Worm (Caenorhabditis elegans): ENCODE results near the gene drl-1.

Gene drl-1

DNA sequence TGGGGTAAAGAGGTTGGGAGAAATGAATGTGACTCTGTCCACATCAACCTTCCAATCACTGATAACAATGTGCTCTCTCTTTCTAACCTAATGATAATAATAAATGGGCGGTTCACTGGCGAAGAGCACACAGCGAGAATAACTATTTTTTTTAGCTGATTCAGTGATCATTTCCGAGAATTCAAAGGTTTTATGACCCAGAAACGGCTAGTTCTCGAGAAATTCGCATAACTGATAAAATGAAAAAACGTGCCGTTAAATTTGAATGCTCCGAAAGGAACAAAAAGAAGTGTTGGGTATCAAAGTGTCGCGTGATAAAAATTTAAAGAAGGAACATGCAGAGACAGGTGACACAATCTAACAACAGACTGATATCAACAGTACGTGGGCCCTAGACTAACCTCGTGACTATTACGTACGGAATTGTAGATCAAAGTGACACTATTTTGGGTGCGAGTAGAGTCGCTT, 29.1 kb upstream of the drl-1 start (continued):
- no peak for TF ChIP-seq lir-3 (tag; optimal IDR thresholded peaks at IDR 0.05)
- no peak for TF ChIP-seq lin-13 (GFP tag; optimal IDR thresholded peaks at IDR 0.05)
- TF ChIP-seq nhr-76 (tag; optimal IDR thresholded peaks at IDR 0.05), result no peak

- TF ChIP-seq skn-1 (tag; optimal IDR thresholded peaks at IDR 0.05) (no peak), php-3 (GFP tag; IDR thresholded peaks at IDR 0.05) (peak; percentile 78; the same call in 1 of the 2 replicates), mdl-1 (tag; optimal IDR thresholded peaks at IDR 0.05) (peak in 1 of 2 experiments; percentile 43), lim-7 (GFP tag; IDR thresholded peaks at IDR 0.05) (no peak), ceh-82 (tag; optimal IDR thresholded peaks at IDR 0.05) (no peak), unc-130 (GFP tag; optimal IDR thresholded peaks at IDR 0.05) (no peak), dmd-6 (GFP tag; IDR thresholded peaks at IDR 0.05) (peak; percentile 92), F26F4.8 (GFP tag; conservative IDR thresholded peaks at IDR 0.05) (no peak), hlh-30 (tag; optimal IDR thresholded peaks at IDR 0.05; ENCODE audit: insufficient read depth) (peak; percentile 66), nhr-28 (tag; optimal IDR thresholded peaks at IDR 0.05) (peak; percentile 80), mdt-29 (GFP tag; IDR thresholded peaks at IDR 0.05) (peak; percentile 32; the same call in 1 of the 2 replicates), hlh-11 (tag; optimal IDR thresholded peaks at IDR 0.05) (peak; percentile 83), nhr-102 (tag; optimal IDR thresholded peaks at IDR 0.05) (peak; percentile 38), egl-43 (GFP tag; IDR thresholded peaks at IDR 0.05) (no peak), aly-2 (tag; optimal IDR thresholded peaks at IDR 0.05) (no peak), cey-2 (tag; optimal IDR thresholded peaks at IDR 0.05; ENCODE audit: borderline replicate concordance, insufficient read depth) (peak; percentile 24), daf-16 (GFP tag; optimal IDR thresholded peaks at IDR 0.05) (peak in 1 of 2 experiments; percentile 65), daf-16 (tag; optimal IDR thresholded peaks at IDR 0.05) (peak; percentile 99), ctbp-1 (GFP tag; IDR thresholded peaks at IDR 0.05) (no peak), nhr-48 (tag; optimal IDR thresholded peaks at IDR 0.05) (peak; percentile 66), lin-38 (GFP tag; IDR thresholded peaks at IDR 0.05) (no peak), nhr-77 (tag; optimal IDR thresholded peaks at IDR 0.05) (peak; percentile 80), pha-4 (GFP tag; IDR thresholded peaks at IDR 0.05) (peak; percentile 20; the same call in 1 of the 2 replicates), pha-4 (tag; optimal IDR thresholded peaks at IDR 0.05) (no peak), rbr-2 (tag; optimal IDR thresholded peaks at IDR 0.05) (no peak), tra-1 (GFP tag; IDR thresholded peaks at IDR 0.05) (peak; percentile 63; the same call in 1 of the 2 replicates), pqm-1 (tag; optimal IDR thresholded peaks at IDR 0.05) (peak; percentile 57), nhr-111 (GFP tag; optimal IDR thresholded peaks at IDR 0.05) (no peak), aha-1 (tag) (no peak), mep-1 (tag; optimal IDR thresholded peaks at IDR 0.05) (peak; percentile 23), dve-1 (tag; optimal IDR thresholded peaks at IDR 0.05; ENCODE audit: insufficient read depth) (peak; percentile 90), lsy-2 (tag; optimal IDR thresholded peaks at IDR 0.05) (peak in 1 of 2 experiments; percentile 9)
These were observed 28.0 kb upstream of the drl-1 start for ce11 chrIV:296849-297248.

ce11 chrIV:298204-298603, 26.7 kb upstream of the drl-1 start, which contains the start of gene pnp-1:
pnp-1 (minus strand) TSS chrIV:298304.
- TF ChIP-seq hmg-1.1 (GFP tag; IDR thresholded peaks at IDR 0.05), result no peak
- TF ChIP-seq nhr-11 (tag; optimal IDR thresholded peaks at IDR 0.05), result no peak
- no peak for TF ChIP-seq nhr-10 (tag; optimal IDR thresholded peaks at IDR 0.05)
- TF ChIP-seq lin-13 (GFP tag; optimal IDR thresholded peaks at IDR 0.05), result no peak
- TF ChIP-seq ceh-62 (tag; optimal IDR thresholded peaks at IDR 0.05), result no peak
- TF ChIP-seq jun-1 (tag; optimal IDR thresholded peaks at IDR 0.05), result no peak
- TF ChIP-seq dpl-1 (GFP tag; optimal IDR thresholded peaks at IDR 0.05), result no peak
